Fruit fly (Drosophila melanogaster): ENCODE measurements around the gene Tbc1d15-17.
A peak's percentile ranks its signal among the peaks of the same experiment; 100 is the strongest.

Tbc1d15-17 gene

dm6 chr2L:166115-167069 lies 40.6 kb upstream of the Tbc1d15-17 start:
- TF ChIP-seq Blimp-1 (GFP tag; optimal IDR thresholded peaks at IDR 0.05) (peak; percentile 66), Eip75B (GFP tag; optimal IDR thresholded peaks at IDR 0.05) (peak; percentile 90), topi (GFP tag; optimal IDR thresholded peaks at IDR 0.05) (peak; percentile 62), cyc (GFP tag; optimal IDR thresholded peaks at IDR 0.05) (no peak), CG8119 (GFP tag; IDR thresholded peaks at IDR 0.05) (no peak), CG32006 (GFP tag; optimal IDR thresholded peaks at IDR 0.05) (peak; percentile 94), svp (GFP tag) (peak; percentile 80), CG11902 (GFP tag; optimal IDR thresholded peaks at IDR 0.05) (no peak), CG6276 (GFP tag; optimal IDR thresholded peaks at IDR 0.05) (peak; percentile 99), Ets96B (tag; optimal IDR thresholded peaks at IDR 0.05) (peak; percentile 94), dac (GFP tag; optimal IDR thresholded peaks at IDR 0.05) (peak; percentile 94), lz (GFP tag; optimal IDR thresholded peaks at IDR 0.05) (peak; percentile 52), Eip93F (GFP tag; optimal IDR thresholded peaks at IDR 0.05) (peak; percentile 82), CG6854 (GFP tag; optimal IDR thresholded peaks at IDR 0.05) (peak; percentile 92), CG16779 (tag; optimal IDR thresholded peaks at IDR 0.05) (peak; percentile 99), Sox102F (GFP tag; optimal IDR thresholded peaks at IDR 0.05) (peak; percentile 88), OdsH (GFP tag; optimal IDR thresholded peaks at IDR 0.05) (peak; percentile 85), CG8632 (GFP tag; optimal IDR thresholded peaks at IDR 0.05) (peak; percentile 80), Hr39 (GFP tag; optimal IDR thresholded peaks at IDR 0.05) (peak; percentile 3), Sox14 (GFP tag; optimal IDR thresholded peaks at IDR 0.05) (peak; percentile 84), CG3919 (GFP tag; optimal IDR thresholded peaks at IDR 0.05) (peak; percentile 85), spab (GFP tag; optimal IDR thresholded peaks at IDR 0.05) (peak; percentile 95), CG8319 (GFP tag; optimal IDR thresholded peaks at IDR 0.05) (peak; percentile 68), net (GFP tag; optimal IDR thresholded peaks at IDR 0.05) (peak; percentile 96), Hr38 (GFP tag; optimal IDR thresholded peaks at IDR 0.05) (peak; percentile 88), pdm3 (GFP tag; optimal IDR thresholded peaks at IDR 0.05) (peak; percentile 81), fd85E (GFP tag; optimal IDR thresholded peaks at IDR 0.05) (peak; percentile 88), esn (GFP tag; optimal IDR thresholded peaks at IDR 0.05) (peak; percentile 69), CG6808 (GFP tag; optimal IDR thresholded peaks at IDR 0.05) (peak; percentile 98), CG6792 (GFP tag; optimal IDR thresholded peaks at IDR 0.05) (peak; percentile 82), CG15336 (GFP tag; IDR thresholded peaks at IDR 0.05) (no peak), achi (GFP tag; optimal IDR thresholded peaks at IDR 0.05) (peak; percentile 87), CG10669 (GFP tag; optimal IDR thresholded peaks at IDR 0.05) (peak; percentile 90), eg (GFP tag; IDR thresholded peaks at IDR 0.05) (no peak), Ets21C (GFP tag; optimal IDR thresholded peaks at IDR 0.05) (peak; percentile 43), CG6163 (GFP tag; IDR thresholded peaks at IDR 0.05) (no peak), CG10631 (GFP tag; optimal IDR thresholded peaks at IDR 0.05) (peak; percentile 75), Gug (GFP tag; IDR thresholded peaks at IDR 0.05) (no peak), CG4318 (GFP tag; optimal IDR thresholded peaks at IDR 0.05) (peak; percentile 50), Lpt (GFP tag; optimal IDR thresholded peaks at IDR 0.05) (peak; percentile 99), CG34406 (GFP tag; optimal IDR thresholded peaks at IDR 0.05) (peak; percentile 85), CG31627 (GFP tag; optimal IDR thresholded peaks at IDR 0.05) (no peak), Eip78C (GFP tag) (peak; percentile 95), Sox15 (GFP tag; optimal IDR thresholded peaks at IDR 0.05) (no peak), fkh (GFP tag; optimal IDR thresholded peaks at IDR 0.05) (peak; percentile 100), CG11294 (GFP tag; IDR thresholded peaks at IDR 0.05) (no peak), vri (GFP tag; optimal IDR thresholded peaks at IDR 0.05) (peak; percentile 97), CG3032 (tag; optimal IDR thresholded peaks at IDR 0.05) (peak; percentile 88), fd59A (GFP tag; optimal IDR thresholded peaks at IDR 0.05) (peak; percentile 81), Hr4 (GFP tag; optimal IDR thresholded peaks at IDR 0.05) (peak; percentile 80), CG9139 (GFP tag; optimal IDR thresholded peaks at IDR 0.05) (peak; percentile 98)
